Worm (Caenorhabditis elegans) whole organism, L1 larva: ENCODE measurements around the gene drap-1.

Experiments
- C16A3.4 ChIP-seq: fragments of 150-350 bp; optimal IDR thresholded peaks from 2 replicates; lab custom pipeline; 2014; ENCODE audit warnings: missing biosample characterization, missing genetic modification characterization
- C34B4.2 ChIP-seq: sonication (generic microtip); optimal IDR thresholded peaks from 2 replicates; lab custom pipeline; 2017; ENCODE audit warnings: mild to moderate bottlenecking, missing genetic modification characterization, missing compliant biosample characterization
- F16B12.6 ChIP-seq: fragments of 150-350 bp; optimal IDR thresholded peaks from 2 replicates; lab custom pipeline; 2014; ENCODE audit warnings: missing biosample characterization, missing genetic modification characterization
- aha-1 ChIP-seq: fragments of 150-350 bp; optimal IDR thresholded peaks from 2 replicates; lab custom pipeline; 2014; ENCODE audit warnings: missing biosample characterization, missing genetic modification characterization
- ama-1 ChIP-seq: fragments of 150-350 bp; optimal IDR thresholded peaks from 2 replicates; lab custom pipeline; 2014
- blmp-1 ChIP-seq: fragments of 150-350 bp; optimal IDR thresholded peaks from 2 replicates; lab custom pipeline; 2014; ENCODE audit warnings: missing biosample characterization, missing genetic modification characterization
- ceh-63 ChIP-seq: fragments of 200-800 bp; sonication (Bioruptor generic); optimal IDR thresholded peaks from 2 replicates; lab custom pipeline; 2018; ENCODE audit warnings: mild to moderate bottlenecking, missing genetic modification characterization, missing compliant biosample characterization
- ceh-8 ChIP-seq: fragments of 200-800 bp; sonication (Bioruptor generic); optimal IDR thresholded peaks from 2 replicates; lab custom pipeline; 2018; ENCODE audit warnings: mild to moderate bottlenecking, missing genetic modification characterization, moderate library complexity, missing compliant biosample characterization
- ceh-82 ChIP-seq, 3 experiments: fragments of 150-350 bp in 1 of 3; sonication (generic microtip) in 2 of 3; optimal IDR thresholded peaks; 2 replicates each; lab custom pipeline; 2014 to 2017; ENCODE audit warnings: missing biosample characterization in 3 of 3, missing genetic modification characterization in 3 of 3
- ceh-88 ChIP-seq: fragments of 200-800 bp; sonication (Bioruptor generic); IDR thresholded peaks from 2 replicates; pipeline ENCODE4 v1.3.6; 2022; ENCODE audit warnings: missing genetic modification characterization, missing compliant biosample characterization
- ceh-90 ChIP-seq: sonication (generic microtip); optimal IDR thresholded peaks from 2 replicates; lab custom pipeline; 2016; ENCODE audit warnings: missing genetic modification characterization, missing compliant biosample characterization
- ces-1 ChIP-seq: fragments of 150-350 bp; optimal IDR thresholded peaks from 2 replicates; lab custom pipeline; 2014; ENCODE audit warnings: missing biosample characterization, missing genetic modification reagents, missing genetic modification characterization
- efl-3 ChIP-seq: fragments of 200-800 bp; sonication (Bioruptor generic); optimal IDR thresholded peaks from 2 replicates; lab custom pipeline; 2018; ENCODE audit warnings: mild to moderate bottlenecking, missing genetic modification characterization, missing compliant biosample characterization
- egl-13 ChIP-seq: sonication (generic microtip); optimal IDR thresholded peaks from 2 replicates; lab custom pipeline; 2016; ENCODE audit warnings: missing genotype, missing genetic modification reagents, missing genetic modification characterization, missing compliant biosample characterization
- elt-2 ChIP-seq: sonication (generic microtip); optimal IDR thresholded peaks from 2 replicates; lab custom pipeline; 2016; ENCODE audit warnings: missing genetic modification characterization, mild to moderate bottlenecking, inconsistent platforms, missing compliant biosample characterization, missing genetic modification reagents
- elt-3 ChIP-seq, 6 experiments: fragments of 150-350 bp in 1 of 6; sonication (generic microtip); optimal IDR thresholded peaks; 2 replicates each; lab custom pipeline; 2017 to 2018; ENCODE audit warnings: missing biosample characterization in 6 of 6, missing genetic modification characterization in 6 of 6, inconsistent platforms in 1 of 6
- ets-5 ChIP-seq: fragments of 200-800 bp; sonication (Bioruptor generic); IDR thresholded peaks from 2 replicates; pipeline ENCODE4 v1.3.6; 2022; ENCODE audit warnings: missing genetic modification characterization, missing compliant biosample characterization
- fos-1 ChIP-seq: fragments of 150-350 bp; optimal IDR thresholded peaks from 2 replicates; lab custom pipeline; 2014; ENCODE audit warnings: missing biosample characterization, missing genetic modification characterization
- grh-1 ChIP-seq: fragments of 200-800 bp; sonication (Bioruptor generic); IDR thresholded peaks from 2 replicates; pipeline ENCODE4 v1.3.6; 2022; ENCODE audit warnings: missing genetic modification reagents, missing genetic modification characterization, missing compliant biosample characterization
- hlh-4 ChIP-seq: sonication (generic microtip); optimal IDR thresholded peaks from 2 replicates; lab custom pipeline; 2016; ENCODE audit warnings: mild to moderate bottlenecking, missing genetic modification characterization, missing compliant biosample characterization
- hpl-2 ChIP-seq: fragments of 150-350 bp; optimal IDR thresholded peaks from 2 replicates; lab custom pipeline; 2014; ENCODE audit warnings: missing biosample characterization, missing genetic modification reagents, missing genetic modification characterization
- jun-1 ChIP-seq: fragments of 150-350 bp; optimal IDR thresholded peaks from 2 replicates; lab custom pipeline; 2014; ENCODE audit warnings: missing biosample characterization, missing genetic modification reagents, missing genetic modification characterization
- lin-13 ChIP-seq: fragments of 150-350 bp; optimal IDR thresholded peaks from 2 replicates; lab custom pipeline; 2014; ENCODE audit warnings: missing biosample characterization, missing genetic modification reagents, missing genetic modification characterization
- lin-15B ChIP-seq: fragments of 150-350 bp; sonication (generic microtip); optimal IDR thresholded peaks from 3 replicates; lab custom pipeline; 2014; ENCODE audit warnings: missing biosample characterization, missing genetic modification characterization
- lin-35 ChIP-seq, 2 experiments: fragments of 150-350 bp; optimal IDR thresholded peaks; 2 replicates each; lab custom pipeline; 2014; ENCODE audit warnings: missing biosample characterization in 2 of 2, missing genetic modification characterization in 2 of 2, missing genetic modification reagents in 2 of 2
- lir-3 ChIP-seq: sonication (generic microtip); optimal IDR thresholded peaks from 2 replicates; lab custom pipeline; 2016; ENCODE audit warnings: mild to moderate bottlenecking, missing genetic modification characterization, moderate library complexity, missing compliant biosample characterization; ENCODE audit not compliant: poor library complexity
- lsy-2 ChIP-seq, 2 experiments: fragments of 150-350 bp; optimal IDR thresholded peaks; 2 replicates each; lab custom pipeline; 2014; ENCODE audit warnings: missing biosample characterization in 2 of 2, missing genetic modification characterization in 2 of 2
- mab-9 ChIP-seq: fragments of 200-800 bp; sonication (Bioruptor generic); IDR thresholded peaks from 2 replicates; pipeline ENCODE4 v1.3.6; 2022; ENCODE audit warnings: missing genetic modification reagents, missing genetic modification characterization, missing compliant biosample characterization
- mdl-1 ChIP-seq, 2 experiments: fragments of 150-350 bp; optimal IDR thresholded peaks; 2 replicates each; lab custom pipeline; 2014 to 2017; ENCODE audit warnings: missing biosample characterization in 2 of 2, missing genetic modification characterization in 2 of 2, inconsistent platforms in 1 of 2
- mef-2 ChIP-seq: fragments of 150-350 bp; optimal IDR thresholded peaks from 2 replicates; lab custom pipeline; 2014; ENCODE audit warnings: missing biosample characterization, missing genetic modification characterization
- mep-1 ChIP-seq: fragments of 150-350 bp; optimal IDR thresholded peaks from 2 replicates; lab custom pipeline; 2014; ENCODE audit warnings: missing biosample characterization, missing genetic modification characterization
- nhr-11 ChIP-seq: fragments of 150-350 bp; optimal IDR thresholded peaks from 2 replicates; lab custom pipeline; 2014; ENCODE audit warnings: missing biosample characterization, missing genetic modification characterization
- nhr-237 ChIP-seq: fragments of 150-350 bp; optimal IDR thresholded peaks from 2 replicates; lab custom pipeline; 2014; ENCODE audit warnings: missing biosample characterization, missing genetic modification characterization
- nhr-76 ChIP-seq: sonication (generic microtip); optimal IDR thresholded peaks from 2 replicates; lab custom pipeline; 2017; ENCODE audit warnings: missing biosample characterization, missing genetic modification characterization
- nhr-77 ChIP-seq: fragments of 150-350 bp; optimal IDR thresholded peaks from 2 replicates; lab custom pipeline; 2014; ENCODE audit warnings: missing biosample characterization, missing genetic modification characterization
- rnt-1 ChIP-seq: sonication (generic microtip); optimal IDR thresholded peaks from 2 replicates; lab custom pipeline; 2016; ENCODE audit warnings: mild to moderate bottlenecking, missing genetic modification characterization, moderate library complexity, missing compliant biosample characterization
- snpc-4 ChIP-seq: fragments of 150-350 bp; optimal IDR thresholded peaks from 2 replicates; lab custom pipeline; 2014; ENCODE audit warnings: missing biosample characterization, missing genetic modification characterization
- snu-23 ChIP-seq: sonication (generic microtip); optimal IDR thresholded peaks from 2 replicates; lab custom pipeline; 2016; ENCODE audit warnings: missing genetic modification characterization, missing compliant biosample characterization
- sptf-1 ChIP-seq: fragments of 150-350 bp; optimal IDR thresholded peaks from 2 replicates; lab custom pipeline; 2014; ENCODE audit warnings: missing biosample characterization, missing genetic modification characterization
- sup-37 ChIP-seq: fragments of 200-800 bp; sonication (Bioruptor generic); optimal IDR thresholded peaks from 2 replicates; lab custom pipeline; 2018; ENCODE audit warnings: mild to moderate bottlenecking, missing genetic modification characterization, missing compliant biosample characterization
- unc-62 ChIP-seq: fragments of 150-350 bp; optimal IDR thresholded peaks from 2 replicates; lab custom pipeline; 2014; ENCODE audit warnings: missing biosample characterization, missing genetic modification reagents, missing genetic modification characterization
- xbp-1 ChIP-seq: sonication (generic microtip); optimal IDR thresholded peaks from 2 replicates; lab custom pipeline; 2016; ENCODE audit warnings: missing genetic modification characterization, missing compliant biosample characterization
- zag-1 ChIP-seq: fragments of 150-350 bp; optimal IDR thresholded peaks from 2 replicates; lab custom pipeline; 2014; ENCODE audit warnings: missing biosample characterization, missing genetic modification characterization
- ztf-4 ChIP-seq: fragments of 150-350 bp; optimal IDR thresholded peaks from 2 replicates; lab custom pipeline; 2014; ENCODE audit warnings: missing biosample characterization, missing genetic modification characterization

The drap-1 gene

ce11 chrV:9724021-9724671, 5.8 kb upstream of the drap-1 start, which contains the start of gene slcr-46.3 (continued):
- TF ChIP-seq rnt-1 (tag; lab: Kevin White, UChicago) (no peak), nhr-77 (tag; lab: Kevin White, UChicago) (no peak), ces-1 (GFP tag; lab: Kevin White, UChicago) (no peak), C34B4.2 (tag; lab: Kevin White, UChicago) (no peak), lin-15B (tag; lab: Kevin White, UChicago) (no peak), fos-1 (tag; lab: Kevin White, UChicago) (no peak), mep-1 (peak; percentile 7), lin-35 (GFP tag; optimal IDR thresholded peaks at IDR 0.05; lab: Kevin White, UChicago) (peak in 1 of 2 experiments; percentile 37), lsy-2 (tag; optimal IDR thresholded peaks at IDR 0.05; lab: Kevin White, UChicago) (peak in 1 of 2 experiments; percentile 49), blmp-1 (tag; lab: Kevin White, UChicago) (peak; percentile 25), snpc-4 (tag; lab: Kevin White, UChicago) (no peak), C16A3.4 (tag; lab: Kevin White, UChicago) (peak; percentile 13), xbp-1 (tag; lab: Kevin White, UChicago) (no peak), ceh-82 (tag; optimal IDR thresholded peaks at IDR 0.05; lab: Kevin White, UChicago) (no peak), sptf-1 (tag; lab: Kevin White, UChicago) (no peak), mef-2 (tag; lab: Kevin White, UChicago) (no peak), zag-1 (tag; lab: Kevin White, UChicago) (no peak), egl-13 (tag; lab: Kevin White, UChicago) (no peak), ceh-90 (tag; lab: Kevin White, UChicago) (no peak), lin-13 (GFP tag; lab: Kevin White, UChicago) (no peak), sup-37 (GFP tag; lab: Kevin White, UChicago) (no peak), hpl-2 (GFP tag; lab: Kevin White, UChicago) (no peak), ceh-8 (GFP tag; lab: Kevin White, UChicago) (no peak), snu-23 (GFP tag; lab: Kevin White, UChicago) (peak; percentile 21), aha-1 (tag; lab: Kevin White, UChicago) (no peak), nhr-76 (tag; lab: Kevin White, UChicago) (no peak), ama-1 (no peak), elt-3 (tag; optimal IDR thresholded peaks at IDR 0.05; lab: Kevin White, UChicago) (peak in 1 of 6 experiments; percentile 9), ztf-4 (tag; lab: Kevin White, UChicago) (no peak)

- peak in 1 of 2 experiments; percentile 8 for TF ChIP-seq lin-35 (GFP tag; optimal IDR thresholded peaks at IDR 0.05; lab: Kevin White, UChicago)
- peak; percentile 21 for TF ChIP-seq elt-2 (tag; lab: Kevin White, UChicago)
- no peak for TF ChIP-seq grh-1
Observed at ce11 chrV:9725719-9726118, 4.2 kb upstream of the drap-1 start.

- TF ChIP-seq efl-3 (GFP tag; lab: Kevin White, UChicago) (peak; percentile 49), jun-1 (tag; lab: Kevin White, UChicago) (peak; percentile 96), ama-1 (peak; percentile 100), lin-35 (GFP tag; optimal IDR thresholded peaks at IDR 0.05; lab: Kevin White, UChicago) (peak; percentile 86 to 87), blmp-1 (tag; lab: Kevin White, UChicago) (peak; percentile 89), lir-3 (peak; percentile 60), nhr-237 (tag; lab: Kevin White, UChicago) (peak; percentile 59), unc-62 (GFP tag; lab: Kevin White, UChicago) (no peak), lin-13 (GFP tag; lab: Kevin White, UChicago) (peak; percentile 88), hlh-4 (tag; lab: Kevin White, UChicago) (no peak), F16B12.6 (tag; lab: Kevin White, UChicago) (peak; percentile 10), nhr-11 (peak; percentile 41), mab-9 (GFP tag; lab: Robert Waterston, UW) (peak; percentile 83), aha-1 (tag; lab: Kevin White, UChicago) (no peak), ceh-88 (peak; percentile 87), grh-1 (no peak; the same call in none of the 2 replicates), snu-23 (GFP tag; lab: Kevin White, UChicago) (peak; percentile 99), ceh-63 (GFP tag; lab: Kevin White, UChicago) (no peak), ceh-8 (GFP tag; lab: Kevin White, UChicago) (peak; percentile 88), mdl-1 (tag; optimal IDR thresholded peaks at IDR 0.05; lab: Kevin White, UChicago) (peak; percentile 74 to 97), C16A3.4 (tag; lab: Kevin White, UChicago) (peak; percentile 96), xbp-1 (tag; lab: Kevin White, UChicago) (peak; percentile 98), nhr-77 (tag; lab: Kevin White, UChicago) (peak; percentile 94), sup-37 (GFP tag; lab: Kevin White, UChicago) (peak; percentile 65), ets-5 (GFP tag; lab: Robert Waterston, UW) (no peak)
Observed at ce11 chrV:9730743-9731706, 1.1 kb downstream of the drap-1 start.
